Fruit fly (Drosophila melanogaster) whole organism, prepupa: ENCODE measurements around the gene Cad96Cb.

Experiments
- Blimp-1 ChIP-seq: fragments of 200-800 bp; sonication (Bioruptor generic); optimal IDR thresholded peaks from 3 replicates; lab custom pipeline; 2017; ENCODE audit warnings: missing biosample characterization, missing genetic modification characterization, mild to moderate bottlenecking, moderate library complexity, missing genetic modification reagents
- CG10631 ChIP-seq: fragments of 200-800 bp; sonication (Bioruptor generic); optimal IDR thresholded peaks from 2 replicates; lab custom pipeline; 2016; ENCODE audit warnings: missing biosample characterization, missing genetic modification characterization
- CG10669 ChIP-seq: fragments of 200-800 bp; sonication (Bioruptor generic); optimal IDR thresholded peaks from 3 replicates; lab custom pipeline; 2018; ENCODE audit warnings: missing biosample characterization, mild to moderate bottlenecking, missing genetic modification characterization, moderate library complexity
- CG11762 ChIP-seq: fragments of 200-800 bp; sonication (Bioruptor generic); optimal IDR thresholded peaks from 3 replicates; lab custom pipeline; 2016; ENCODE audit warnings: missing biosample characterization, missing genetic modification characterization; ENCODE audit not compliant: insufficient read depth
- CG11902 ChIP-seq: fragments of 200-800 bp; sonication (Bioruptor generic); optimal IDR thresholded peaks from 3 replicates; lab custom pipeline; 2016; ENCODE audit warnings: missing biosample characterization, missing genetic modification characterization
- CG15336 ChIP-seq: fragments of 200-800 bp; sonication (Bioruptor generic); IDR thresholded peaks from 2 replicates; pipeline ENCODE4 v1.3.6; 2022; ENCODE audit warnings: missing biosample characterization, missing genetic modification characterization
- CG16779 ChIP-seq: fragments of 200-800 bp; sonication (Bioruptor generic); optimal IDR thresholded peaks from 3 replicates; lab custom pipeline; 2017; ENCODE audit warnings: missing biosample characterization, mild to moderate bottlenecking, missing genetic modification characterization
- CG3032 ChIP-seq: fragments of 200-800 bp; optimal IDR thresholded peaks from 2 replicates; lab custom pipeline; 2019; ENCODE audit warnings: missing biosample characterization, mild to moderate bottlenecking, missing genetic modification characterization, moderate library complexity
- CG31627 ChIP-seq: fragments of 200-800 bp; sonication (Bioruptor generic); optimal IDR thresholded peaks from 3 replicates; lab custom pipeline; 2016; ENCODE audit warnings: missing biosample characterization, missing genetic modification characterization
- CG32006 ChIP-seq: fragments of 200-800 bp; sonication (Bioruptor generic); optimal IDR thresholded peaks from 3 replicates; lab custom pipeline; 2017; ENCODE audit warnings: missing biosample characterization, mild to moderate bottlenecking, missing genetic modification characterization
- CG34406 ChIP-seq: fragments of 200-800 bp; sonication (Bioruptor generic); optimal IDR thresholded peaks from 3 replicates; lab custom pipeline; 2016; ENCODE audit warnings: missing biosample characterization, missing genetic modification characterization
- CG3919 ChIP-seq: fragments of 200-800 bp; sonication (Bioruptor generic); optimal IDR thresholded peaks from 3 replicates; lab custom pipeline; 2016; ENCODE audit warnings: missing biosample characterization, missing genetic modification characterization
- CG4318 ChIP-seq: fragments of 200-800 bp; sonication (Bioruptor generic); optimal IDR thresholded peaks from 3 replicates; lab custom pipeline; 2017; ENCODE audit warnings: missing biosample characterization, mild to moderate bottlenecking, missing genetic modification characterization
- CG6276 ChIP-seq: fragments of 200-800 bp; sonication (Bioruptor generic); optimal IDR thresholded peaks from 2 replicates; lab custom pipeline; 2017; ENCODE audit warnings: missing biosample characterization, mild to moderate bottlenecking, missing genetic modification characterization
- CG6808 ChIP-seq: fragments of 200-800 bp; sonication (Bioruptor generic); optimal IDR thresholded peaks from 3 replicates; lab custom pipeline; 2017; ENCODE audit warnings: missing biosample characterization, missing genetic modification characterization, mild to moderate bottlenecking, moderate library complexity, missing genetic modification reagents
- CG6854 ChIP-seq: fragments of 200-800 bp; sonication (Bioruptor generic); optimal IDR thresholded peaks from 2 replicates; lab custom pipeline; 2017; ENCODE audit warnings: missing biosample characterization, mild to moderate bottlenecking, missing genetic modification characterization
- CG7368 ChIP-seq: fragments of 200-800 bp; sonication (Bioruptor generic); optimal IDR thresholded peaks from 3 replicates; lab custom pipeline; 2016; ENCODE audit warnings: missing biosample characterization, missing genetic modification characterization
- CG8119 ChIP-seq: fragments of 200-800 bp; sonication (Bioruptor generic); IDR thresholded peaks from 3 replicates; pipeline ENCODE4 v1.3.6; 2022; ENCODE audit warnings: missing biosample characterization, missing genetic modification characterization
- CG9139 ChIP-seq: fragments of 200-800 bp; sonication (Bioruptor generic); optimal IDR thresholded peaks from 3 replicates; lab custom pipeline; 2017; ENCODE audit warnings: missing biosample characterization, mild to moderate bottlenecking, missing genetic modification characterization
- Eip78C ChIP-seq: fragments of 200-800 bp; sonication (Bioruptor generic); peaks from one replicate; lab custom pipeline; 2016; ENCODE audit warnings: missing biosample characterization, missing genetic modification characterization
- Ets21C ChIP-seq: fragments of 200-800 bp; sonication (Bioruptor generic); optimal IDR thresholded peaks from 3 replicates; lab custom pipeline; 2016; ENCODE audit warnings: missing biosample characterization, missing genetic modification characterization
- Ets96B ChIP-seq: fragments of 200-800 bp; optimal IDR thresholded peaks from 2 replicates; lab custom pipeline; 2019; ENCODE audit warnings: missing biosample characterization, mild to moderate bottlenecking, missing genetic modification characterization, moderate library complexity
- Hr38 ChIP-seq: sonication (Bioruptor generic); optimal IDR thresholded peaks from 2 replicates; lab custom pipeline; 2016; ENCODE audit warnings: missing biosample characterization, missing genetic modification characterization
- Hr39 ChIP-seq: fragments of 200-800 bp; sonication (Bioruptor generic); optimal IDR thresholded peaks from 2 replicates; lab custom pipeline; 2016; ENCODE audit warnings: missing biosample characterization, missing genetic modification characterization
- Hr4 ChIP-seq: fragments of 200-800 bp; sonication (Bioruptor generic); optimal IDR thresholded peaks from 3 replicates; lab custom pipeline; 2016; ENCODE audit warnings: missing biosample characterization, missing genetic modification characterization
- Lpt ChIP-seq: fragments of 200-800 bp; sonication (Bioruptor generic); optimal IDR thresholded peaks from 3 replicates; lab custom pipeline; 2016; ENCODE audit warnings: missing biosample characterization, missing genetic modification characterization
- Met ChIP-seq: fragments of 200-800 bp; sonication (Bioruptor generic); optimal IDR thresholded peaks from 3 replicates; lab custom pipeline; 2016; ENCODE audit warnings: missing biosample characterization, missing genetic modification characterization
- OdsH ChIP-seq: fragments of 200-800 bp; sonication (Bioruptor generic); optimal IDR thresholded peaks from 3 replicates; lab custom pipeline; 2016; ENCODE audit warnings: missing biosample characterization, missing genetic modification characterization
- Sox102F ChIP-seq: fragments of 200-800 bp; sonication (Bioruptor generic); optimal IDR thresholded peaks from 2 replicates; lab custom pipeline; 2016; ENCODE audit warnings: missing biosample characterization, mild to moderate bottlenecking, missing genetic modification characterization
- Sox15 ChIP-seq: fragments of 200-800 bp; sonication (Bioruptor generic); optimal IDR thresholded peaks from 3 replicates; lab custom pipeline; 2016; ENCODE audit warnings: missing biosample characterization, missing genetic modification characterization
- achi ChIP-seq: fragments of 200-800 bp; sonication (Bioruptor generic); optimal IDR thresholded peaks from 3 replicates; lab custom pipeline; 2016; ENCODE audit warnings: missing biosample characterization, missing genetic modification characterization
- acj6 ChIP-seq: fragments of 200-800 bp; sonication (Bioruptor generic); optimal IDR thresholded peaks from 3 replicates; lab custom pipeline; 2016; ENCODE audit warnings: missing biosample characterization, missing genetic modification characterization
- cyc ChIP-seq: fragments of 200-800 bp; sonication (Bioruptor generic); optimal IDR thresholded peaks from 3 replicates; lab custom pipeline; 2016; ENCODE audit warnings: missing biosample characterization, missing genetic modification characterization
- dsx ChIP-seq: fragments of 200-800 bp; optimal IDR thresholded peaks from 3 replicates; lab custom pipeline; 2019; ENCODE audit warnings: missing biosample characterization, mild to moderate bottlenecking, missing genetic modification characterization, moderate library complexity; ENCODE audit not compliant: poor library complexity, severe bottlenecking
- esn ChIP-seq: fragments of 200-800 bp; sonication (Bioruptor generic); optimal IDR thresholded peaks from 2 replicates; lab custom pipeline; 2016; ENCODE audit warnings: missing biosample characterization, mild to moderate bottlenecking, missing genetic modification characterization, moderate library complexity
- fd59A ChIP-seq: fragments of 200-800 bp; sonication (Bioruptor generic); optimal IDR thresholded peaks from 2 replicates; lab custom pipeline; 2017; ENCODE audit warnings: missing biosample characterization, mild to moderate bottlenecking, missing genetic modification characterization, missing genetic modification reagents
- fkh ChIP-seq: fragments of 200-800 bp; sonication (Bioruptor generic); optimal IDR thresholded peaks from 3 replicates; lab custom pipeline; 2017; ENCODE audit warnings: missing biosample characterization, mild to moderate bottlenecking, missing genetic modification characterization, moderate library complexity
- net ChIP-seq: fragments of 200-800 bp; sonication (Bioruptor generic); optimal IDR thresholded peaks from 3 replicates; lab custom pipeline; 2016; ENCODE audit warnings: missing biosample characterization, missing genetic modification characterization
- pdm3 ChIP-seq: fragments of 200-800 bp; sonication (Bioruptor generic); optimal IDR thresholded peaks from 3 replicates; lab custom pipeline; 2016; ENCODE audit warnings: missing biosample characterization, missing genetic modification characterization
- vri ChIP-seq: fragments of 200-800 bp; sonication (Bioruptor generic); optimal IDR thresholded peaks from 3 replicates; lab custom pipeline; 2016; ENCODE audit warnings: missing biosample characterization, mild to moderate bottlenecking, missing genetic modification characterization

Cad96Cb gene

dm6 chr3R:25258628-25259240, 26.6 kb upstream of the Cad96Cb start, which contains the start of gene CG11857 (continued):
- TF ChIP-seq CG31627 (GFP tag; lab: Kevin White, UChicago) (peak; percentile 98), achi (GFP tag; lab: Kevin White, UChicago) (peak; percentile 97), Ets21C (GFP tag; lab: Kevin White, UChicago) (peak; percentile 97), CG32006 (peak; percentile 96), CG6854 (GFP tag; lab: Kevin White, UChicago) (peak; percentile 76), Eip78C (GFP tag; lab: Kevin White, UChicago) (peak; percentile 98), OdsH (GFP tag; lab: Kevin White, UChicago) (peak; percentile 97), CG15336 (GFP tag; lab: Robert Waterston, UW) (peak; percentile 93), Lpt (peak; percentile 89), CG9139 (GFP tag; lab: Kevin White, UChicago) (no peak), pdm3 (peak; percentile 97), CG3919 (GFP tag; lab: Kevin White, UChicago) (peak; percentile 96), CG8119 (GFP tag; lab: Robert Waterston, UW) (peak; percentile 90), Hr39 (GFP tag; lab: Kevin White, UChicago) (peak; percentile 98)

- peak; percentile 4 for TF ChIP-seq CG31627 (GFP tag; lab: Kevin White, UChicago)
- TF ChIP-seq esn (GFP tag; lab: Kevin White, UChicago): peak; percentile 37
- TF ChIP-seq Sox15 (GFP tag; lab: Kevin White, UChicago): no peak
Observed at dm6 chr3R:25249145-25250141, 17.3 kb upstream of the Cad96Cb start, which contains the start of gene Nup358. Nup358 (plus strand) TSS chr3R:25249348.

dm6 chr3R:25247379-25247869, 15.3 kb upstream of the Cad96Cb start, which contains the start of the genes RpS27 and Nup37:
RpS27 (minus strand) TSS chr3R:25247514.
Nup37 (plus strand) TSS chr3R:25247658.
- TF ChIP-seq CG34406 (GFP tag; lab: Kevin White, UChicago) (peak; percentile 92), Eip78C (GFP tag; lab: Kevin White, UChicago) (peak; percentile 97), CG16779 (tag; lab: Kevin White, UChicago) (peak; percentile 94), dsx (peak; percentile 74), CG11762 (GFP tag; lab: Kevin White, UChicago) (peak; percentile 88), Blimp-1 (GFP tag; lab: Kevin White, UChicago) (peak; percentile 90), CG10631 (GFP tag; lab: Kevin White, UChicago) (peak; percentile 88), CG15336 (GFP tag; lab: Robert Waterston, UW) (0 out of 2 replicates have a peak, but pooled peaks have one; percentile 24), CG3919 (GFP tag; lab: Kevin White, UChicago) (peak; percentile 98), Met (peak; percentile 96), Sox102F (GFP tag; lab: Kevin White, UChicago) (peak; percentile 95), fkh (GFP tag; lab: Kevin White, UChicago) (peak; percentile 94), pdm3 (peak; percentile 94), net (peak; percentile 96), CG8119 (GFP tag; lab: Robert Waterston, UW) (peak; percentile 57; the same call in 2 of the 3 replicates), CG9139 (GFP tag; lab: Kevin White, UChicago) (peak; percentile 94), fd59A (GFP tag; lab: Kevin White, UChicago) (peak; percentile 90), CG10669 (GFP tag; lab: Kevin White, UChicago) (peak; percentile 87), Ets21C (GFP tag; lab: Kevin White, UChicago) (peak; percentile 89), Hr4 (GFP tag; lab: Kevin White, UChicago) (no peak), Hr38 (GFP tag; lab: Kevin White, UChicago) (no peak), CG7368 (GFP tag; lab: Kevin White, UChicago) (peak; percentile 96), CG11902 (peak; percentile 93), Sox15 (GFP tag; lab: Kevin White, UChicago) (peak; percentile 92), esn (GFP tag; lab: Kevin White, UChicago) (peak; percentile 98), CG6854 (GFP tag; lab: Kevin White, UChicago) (peak; percentile 98), acj6 (GFP tag; lab: Kevin White, UChicago) (peak; percentile 92), achi (GFP tag; lab: Kevin White, UChicago) (peak; percentile 93), CG3032 (tag; lab: Kevin White, UChicago) (peak; percentile 88), vri (GFP tag; lab: Kevin White, UChicago) (peak; percentile 96), CG31627 (GFP tag; lab: Kevin White, UChicago) (peak; percentile 97), CG6276 (no peak), Hr39 (GFP tag; lab: Kevin White, UChicago) (peak; percentile 97), CG6808 (GFP tag; lab: Kevin White, UChicago) (peak; percentile 90), CG4318 (GFP tag; lab: Kevin White, UChicago) (no peak), Ets96B (peak; percentile 70), cyc (GFP tag; lab: Kevin White, UChicago) (peak; percentile 98)
